Worm (Caenorhabditis elegans) whole organism, L4 larva: ENCODE measurements around the gene C45E5.1.
A peak's percentile ranks its signal among the peaks of the same experiment; 100 is the strongest.

Source experiments
- D1046.2 ChIP-seq: fragments of 200-800 bp; sonication (Bioruptor generic); IDR thresholded peaks from 2 replicates; pipeline ENCODE4 v1.3.6; 2022; ENCODE audit warnings: missing genetic modification characterization, missing compliant biosample characterization
- F37D6.2 ChIP-seq: sonication (generic microtip); optimal IDR thresholded peaks from 2 replicates; lab custom pipeline; 2016; ENCODE audit warnings: mild to moderate bottlenecking, missing genetic modification characterization, missing compliant biosample characterization
- F49E8.2 ChIP-seq: sonication (generic microtip); optimal IDR thresholded peaks from 2 replicates; lab custom pipeline; 2016; ENCODE audit warnings: missing compliant biosample characterization, mild to moderate bottlenecking, missing genetic modification characterization, borderline replicate concordance
- T20F7.1 ChIP-seq: fragments of 200-800 bp; sonication (Bioruptor generic); optimal IDR thresholded peaks from 2 replicates; lab custom pipeline; 2018; ENCODE audit warnings: mild to moderate bottlenecking, missing genetic modification characterization, missing compliant biosample characterization
- T26A8.4 ChIP-seq: fragments of 200-800 bp; sonication (Bioruptor generic); IDR thresholded peaks from 2 replicates; pipeline ENCODE4 v1.3.6; 2022; ENCODE audit warnings: missing genetic modification characterization, missing compliant biosample characterization
- Y5F2A.4 ChIP-seq: fragments of 200-800 bp; sonication (Bioruptor generic); optimal IDR thresholded peaks from 2 replicates; lab custom pipeline; 2018; ENCODE audit warnings: mild to moderate bottlenecking, missing genetic modification characterization, missing compliant biosample characterization
- ZK546.5 ChIP-seq, 2 experiments: sonication (generic microtip); optimal IDR thresholded peaks; 2 replicates each; lab custom pipeline; 2017; ENCODE audit warnings: missing biosample characterization in 2 of 2, missing genetic modification characterization in 2 of 2
- ceh-20 ChIP-seq: fragments of 200-800 bp; sonication (Bioruptor generic); IDR thresholded peaks from 2 replicates; pipeline ENCODE4 v1.3.6; 2022; ENCODE audit warnings: missing genetic modification reagents, missing genetic modification characterization, missing compliant biosample characterization
- ceh-32 ChIP-seq: sonication (generic microtip); optimal IDR thresholded peaks from 2 replicates; lab custom pipeline; 2016; ENCODE audit warnings: mild to moderate bottlenecking, missing genetic modification characterization, missing compliant biosample characterization; ENCODE audit not compliant: poor library complexity
- ceh-44 ChIP-seq: fragments of 200-800 bp; sonication (Bioruptor generic); IDR thresholded peaks from 2 replicates; pipeline ENCODE4 v1.3.6; 2022; ENCODE audit warnings: missing genetic modification reagents, missing genetic modification characterization, missing compliant biosample characterization
- ceh-82 ChIP-seq: sonication (generic microtip); optimal IDR thresholded peaks from 2 replicates; lab custom pipeline; 2017; ENCODE audit warnings: missing biosample characterization, missing genetic modification characterization
- ces-1 ChIP-seq: fragments of 150-350 bp; sonication (generic microtip); optimal IDR thresholded peaks from 4 replicates; lab custom pipeline; 2014; ENCODE audit warnings: missing biosample characterization, missing genetic modification reagents, missing genetic modification characterization
- cey-2 ChIP-seq: sonication (generic microtip); optimal IDR thresholded peaks from 3 replicates; lab custom pipeline; 2017; ENCODE audit warnings: missing genetic modification characterization, mild to moderate bottlenecking, missing compliant biosample characterization, antibody characterized with exemption, borderline replicate concordance; ENCODE audit not compliant: insufficient read depth
- ctbp-1 ChIP-seq: fragments of 200-800 bp; sonication (Bioruptor generic); IDR thresholded peaks from 2 replicates; pipeline ENCODE4 v1.3.6; 2022; ENCODE audit warnings: missing genetic modification reagents, missing genetic modification characterization, missing compliant biosample characterization
- daf-16 ChIP-seq, 3 experiments: sonication (generic microtip); optimal IDR thresholded peaks; 2 replicates each; lab custom pipeline; 2016 to 2017; ENCODE audit warnings: missing genetic modification characterization in 3 of 3, missing genetic modification reagents in 3 of 3, mild to moderate bottlenecking in 2 of 3, missing compliant biosample characterization in 2 of 3, missing biosample characterization in 1 of 3, moderate library complexity in 1 of 3
- dmd-6 ChIP-seq: fragments of 200-800 bp; sonication (Bioruptor generic); IDR thresholded peaks from 2 replicates; pipeline ENCODE4 v1.3.6; 2022; ENCODE audit warnings: missing genetic modification reagents, missing genetic modification characterization, missing compliant biosample characterization
- dve-1 ChIP-seq: sonication (generic microtip); optimal IDR thresholded peaks from 2 replicates; lab custom pipeline; 2017; ENCODE audit warnings: antibody characterized with exemption, mild to moderate bottlenecking, missing genetic modification characterization, missing compliant biosample characterization; ENCODE audit not compliant: insufficient read depth
- gei-8 ChIP-seq: fragments of 200-800 bp; sonication (Bioruptor generic); optimal IDR thresholded peaks from 2 replicates; lab custom pipeline; 2018; ENCODE audit warnings: mild to moderate bottlenecking, missing genetic modification characterization, missing compliant biosample characterization
- hlh-30 ChIP-seq: sonication (generic microtip); optimal IDR thresholded peaks from 2 replicates; lab custom pipeline; 2017; ENCODE audit warnings: antibody characterized with exemption, mild to moderate bottlenecking, missing genetic modification characterization, missing compliant biosample characterization; ENCODE audit not compliant: insufficient read depth
- hmg-1.1 ChIP-seq: fragments of 200-800 bp; sonication (Bioruptor generic); IDR thresholded peaks from 2 replicates; pipeline ENCODE4 v1.3.6; 2022; ENCODE audit warnings: missing genetic modification reagents, missing genetic modification characterization, missing compliant biosample characterization
- lin-1 ChIP-seq: fragments of 200-800 bp; sonication (Bioruptor generic); IDR thresholded peaks from 2 replicates; pipeline ENCODE4 v1.3.6; 2022; ENCODE audit warnings: missing genetic modification reagents, missing genetic modification characterization, missing compliant biosample characterization
- lin-15B ChIP-seq: fragments of 150-350 bp; sonication (generic microtip); optimal IDR thresholded peaks from 3 replicates; lab custom pipeline; 2014; ENCODE audit warnings: missing biosample characterization, missing genetic modification characterization
- lin-29 ChIP-seq: fragments of 200-800 bp; sonication (Bioruptor generic); IDR thresholded peaks from 2 replicates; pipeline ENCODE4 v1.3.6; 2022; ENCODE audit warnings: missing genetic modification reagents, missing genetic modification characterization, missing compliant biosample characterization
- lin-38 ChIP-seq: fragments of 200-800 bp; sonication (Bioruptor generic); IDR thresholded peaks from 2 replicates; pipeline ENCODE4 v1.3.6; 2022; ENCODE audit warnings: missing genetic modification reagents, missing genetic modification characterization, missing compliant biosample characterization
- lin-39 ChIP-seq: fragments of 150-350 bp; optimal IDR thresholded peaks from 2 replicates; lab custom pipeline; 2014; ENCODE audit warnings: missing biosample characterization, missing genetic modification reagents, missing genetic modification characterization
- lsy-2 ChIP-seq, 2 experiments: fragments of 150-350 bp in 1 of 2; sonication (generic microtip) in 1 of 2; optimal IDR thresholded peaks; 2 replicates each; lab custom pipeline; 2014 to 2017; ENCODE audit warnings: missing biosample characterization in 2 of 2, missing genetic modification characterization in 2 of 2
- madf-5 ChIP-seq, 2 experiments: fragments of 200-800 bp; sonication (Bioruptor generic); IDR thresholded peaks; 2 replicates each; pipeline ENCODE4 v1.3.6; 2022; ENCODE audit warnings: missing compliant biosample characterization in 2 of 2, missing genetic modification characterization in 2 of 2
- madf-9 ChIP-seq: fragments of 200-800 bp; sonication (Bioruptor generic); conservative IDR thresholded peaks from 2 replicates; pipeline ENCODE4 v1.3.6; 2022; ENCODE audit warnings: missing genetic modification reagents, missing genetic modification characterization, missing compliant biosample characterization
- mdl-1 ChIP-seq, 2 experiments: fragments of 150-350 bp in 1 of 2; sonication (generic microtip) in 1 of 2; optimal IDR thresholded peaks; 2 replicates each; lab custom pipeline; 2014 to 2017; ENCODE audit warnings: missing biosample characterization in 2 of 2, missing genetic modification characterization in 2 of 2
- mep-1 ChIP-seq: fragments of 150-350 bp; sonication (generic microtip); optimal IDR thresholded peaks from 3 replicates; lab custom pipeline; 2014; ENCODE audit warnings: missing biosample characterization, missing genetic modification characterization
- mes-2 ChIP-seq: sonication (generic microtip); optimal IDR thresholded peaks from 2 replicates; lab custom pipeline; 2016; ENCODE audit warnings: missing genotype, mild to moderate bottlenecking, missing genetic modification characterization, missing compliant biosample characterization; ENCODE audit not compliant: poor library complexity, severe bottlenecking
- mxl-3 ChIP-seq: fragments of 200-800 bp; sonication (Bioruptor generic); optimal IDR thresholded peaks from 2 replicates; lab custom pipeline; 2018; ENCODE audit warnings: mild to moderate bottlenecking, missing genetic modification characterization, missing compliant biosample characterization
- nhr-10 ChIP-seq: fragments of 150-350 bp; optimal IDR thresholded peaks from 2 replicates; lab custom pipeline; 2014; ENCODE audit warnings: missing biosample characterization, missing genetic modification characterization
- nhr-11 ChIP-seq: fragments of 150-350 bp; optimal IDR thresholded peaks from 2 replicates; lab custom pipeline; 2014; ENCODE audit warnings: missing biosample characterization, missing genetic modification characterization
- nhr-111 ChIP-seq: fragments of 200-800 bp; sonication (Bioruptor generic); optimal IDR thresholded peaks from 2 replicates; lab custom pipeline; 2018; ENCODE audit warnings: mild to moderate bottlenecking, missing genetic modification characterization, missing compliant biosample characterization
- nhr-41 ChIP-seq: fragments of 200-800 bp; sonication (Bioruptor generic); IDR thresholded peaks from 2 replicates; pipeline ENCODE4 v1.3.6; 2022; ENCODE audit warnings: missing genetic modification reagents, missing genetic modification characterization, missing compliant biosample characterization
- nhr-48 ChIP-seq: sonication (generic microtip); optimal IDR thresholded peaks from 2 replicates; lab custom pipeline; 2016; ENCODE audit warnings: mild to moderate bottlenecking, missing genetic modification characterization, missing compliant biosample characterization
- nhr-6 ChIP-seq: fragments of 150-350 bp; optimal IDR thresholded peaks from 2 replicates; lab custom pipeline; 2014; ENCODE audit warnings: missing biosample characterization, missing genetic modification characterization
- nhr-76 ChIP-seq: fragments of 150-350 bp; optimal IDR thresholded peaks from 2 replicates; lab custom pipeline; 2014; ENCODE audit warnings: missing biosample characterization, missing genetic modification characterization
- nhr-77 ChIP-seq: fragments of 150-350 bp; optimal IDR thresholded peaks from 2 replicates; lab custom pipeline; 2014; ENCODE audit warnings: missing biosample characterization, missing genetic modification characterization
- rbr-2 ChIP-seq: sonication (generic microtip); optimal IDR thresholded peaks from 2 replicates; lab custom pipeline; 2016; ENCODE audit warnings: missing genotype, missing genetic modification characterization, missing compliant biosample characterization
- sdz-12 ChIP-seq: fragments of 200-800 bp; sonication (Bioruptor generic); optimal IDR thresholded peaks from 2 replicates; lab custom pipeline; 2018; ENCODE audit warnings: mild to moderate bottlenecking, missing genetic modification characterization, missing compliant biosample characterization
- set-16 ChIP-seq: fragments of 200-800 bp; sonication (Bioruptor generic); IDR thresholded peaks from 2 replicates; pipeline ENCODE4 v1.3.6; 2022; ENCODE audit warnings: missing genetic modification reagents, missing genetic modification characterization, missing compliant biosample characterization
- snpc-1.2 ChIP-seq: fragments of 200-800 bp; sonication (Bioruptor generic); IDR thresholded peaks from 2 replicates; pipeline ENCODE4 v1.3.6; 2022; ENCODE audit warnings: missing genetic modification reagents, missing genetic modification characterization, missing compliant biosample characterization
- snpc-4 ChIP-seq: fragments of 150-350 bp; optimal IDR thresholded peaks from 2 replicates; lab custom pipeline; 2014; ENCODE audit warnings: missing biosample characterization, missing genetic modification characterization
- spr-3 ChIP-seq: fragments of 200-800 bp; sonication (Bioruptor generic); optimal IDR thresholded peaks from 2 replicates; lab custom pipeline; 2018; ENCODE audit warnings: mild to moderate bottlenecking, missing genetic modification characterization, missing compliant biosample characterization
- tag-97 ChIP-seq: fragments of 200-800 bp; sonication (Bioruptor generic); IDR thresholded peaks from 2 replicates; pipeline ENCODE4 v1.3.6; 2022; ENCODE audit warnings: missing genetic modification characterization, missing compliant biosample characterization
- tra-1 ChIP-seq: fragments of 200-800 bp; sonication (Bioruptor generic); IDR thresholded peaks from 2 replicates; pipeline ENCODE4 v1.3.6; 2022; ENCODE audit warnings: missing genetic modification reagents, missing genetic modification characterization, missing compliant biosample characterization
- unc-130 ChIP-seq: sonication (generic microtip); optimal IDR thresholded peaks from 2 replicates; lab custom pipeline; 2016; ENCODE audit warnings: missing genetic modification reagents, missing genetic modification characterization, missing compliant biosample characterization
- vab-7 ChIP-seq: fragments of 200-800 bp; sonication (Bioruptor generic); IDR thresholded peaks from 2 replicates; pipeline ENCODE4 v1.3.6; 2022; ENCODE audit warnings: missing genetic modification reagents, missing genetic modification characterization, missing compliant biosample characterization

The C45E5.1 gene

DNA sequence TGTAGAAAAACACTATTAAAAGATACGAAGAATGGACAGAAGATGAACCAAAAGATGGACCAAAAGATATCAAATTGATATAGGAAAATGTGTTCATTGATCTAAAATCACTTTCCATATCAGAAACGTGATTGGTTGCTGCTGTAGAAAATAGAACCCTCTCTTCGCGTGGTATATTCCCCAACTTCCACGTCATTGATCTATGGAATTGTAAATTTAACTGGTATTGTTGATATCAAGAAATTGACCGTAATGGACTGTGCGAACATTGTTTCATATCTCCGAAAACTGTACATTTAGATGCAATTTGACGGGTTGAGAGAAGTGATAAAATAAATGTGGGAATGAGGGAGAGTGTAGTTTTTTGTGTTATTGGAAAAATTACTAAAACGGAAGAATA is 20.2 kb downstream of the C45E5.1 start (continued):
- TF ChIP-seq ctbp-1 (GFP tag; lab: Robert Waterston, UW) (no peak), hlh-30 (peak; percentile 65), tag-97 (no peak), mep-1 (peak; percentile 27), ceh-44 (GFP tag; lab: Robert Waterston, UW) (no peak), snpc-4 (tag; lab: Kevin White, UChicago) (no peak), nhr-77 (tag; lab: Kevin White, UChicago) (no peak), dmd-6 (GFP tag; lab: Robert Waterston, UW) (peak; percentile 79), sdz-12 (no peak), nhr-10 (no peak), Y5F2A.4 (GFP tag; lab: Kevin White, UChicago) (no peak), dve-1 (tag; lab: Kevin White, UChicago) (peak; percentile 59), nhr-48 (peak; percentile 44), lin-15B (tag; lab: Kevin White, UChicago) (no peak), set-16 (GFP tag; lab: Robert Waterston, UW) (no peak), mes-2 (tag; lab: Kevin White, UChicago) (no peak), tra-1 (GFP tag; lab: Robert Waterston, UW) (no peak), rbr-2 (tag; lab: Kevin White, UChicago) (no peak), lin-1 (GFP tag; lab: Robert Waterston, UW) (no peak), mdl-1 (tag; optimal IDR thresholded peaks at IDR 0.05; lab: Kevin White, UChicago) (peak in 1 of 2 experiments; percentile 81), ces-1 (GFP tag; lab: Kevin White, UChicago) (no peak), D1046.2 (GFP tag; lab: Robert Waterston, UW) (no peak), lin-38 (no peak), unc-130 (GFP tag; lab: Kevin White, UChicago) (no peak), hmg-1.1 (GFP tag; lab: Robert Waterston, UW) (no peak), ceh-32 (tag; lab: Kevin White, UChicago) (no peak), lin-39 (tag; lab: Kevin White, UChicago) (no peak), nhr-111 (GFP tag; lab: Kevin White, UChicago) (no peak), mxl-3 (peak; percentile 73), nhr-6 (tag; lab: Kevin White, UChicago) (no peak), gei-8 (GFP tag; lab: Kevin White, UChicago) (peak; percentile 37), madf-9 (GFP tag; lab: Robert Waterston, UW) (no peak), T26A8.4 (GFP tag; lab: Robert Waterston, UW) (no peak), F49E8.2 (tag; lab: Kevin White, UChicago) (no peak), T20F7.1 (GFP tag; lab: Kevin White, UChicago) (no peak), nhr-41 (no peak), nhr-76 (tag; lab: Kevin White, UChicago) (no peak), cey-2 (peak; percentile 14), lin-29 (no peak), ZK546.5 (tag; optimal IDR thresholded peaks at IDR 0.05; lab: Kevin White, UChicago) (no peak), ceh-20 (GFP tag; lab: Robert Waterston, UW) (0 out of 2 replicates have a peak, but pooled peaks have one; percentile 21), nhr-11 (tag; lab: Kevin White, UChicago) (no peak), snpc-1.2 (GFP tag; lab: Robert Waterston, UW) (no peak), vab-7 (GFP tag; lab: Robert Waterston, UW) (no peak), ceh-82 (tag; lab: Kevin White, UChicago) (no peak), spr-3 (GFP tag; lab: Kevin White, UChicago) (no peak), daf-16 (GFP tag; optimal IDR thresholded peaks at IDR 0.05; lab: Kevin White, UChicago) (no peak), daf-16 (tag; optimal IDR thresholded peaks at IDR 0.05; lab: Kevin White, UChicago) (peak; percentile 68), F37D6.2 (tag; lab: Kevin White, UChicago) (no peak), madf-5 (GFP tag; IDR thresholded peaks at IDR 0.05; lab: Robert Waterston, UW) (no peak), lsy-2 (tag; optimal IDR thresholded peaks at IDR 0.05; lab: Kevin White, UChicago) (peak; percentile 14 to 66)
